Fruit fly (Drosophila melanogaster) whole organism, wandering third instar larva: ENCODE data around the gene aqz.

ENCODE experiments used
- Abd-B ChIP-seq: fragments of >200 bp; optimal IDR thresholded peaks from 2 replicates; lab custom pipeline; 2017; ENCODE audit warnings: missing biosample characterization, missing genetic modification characterization
- CG9705 ChIP-seq: fragments of 200-800 bp; sonication (Bioruptor generic); optimal IDR thresholded peaks from 2 replicates; lab custom pipeline; 2018; ENCODE audit warnings: missing biosample characterization, mild to moderate bottlenecking, missing genetic modification characterization
- Dfd ChIP-seq: fragments of >200 bp; optimal IDR thresholded peaks from 2 replicates; lab custom pipeline; 2017; ENCODE audit warnings: missing biosample characterization, missing genetic modification characterization
- Dif ChIP-seq: fragments of 200-275, 200-300 bp; sonication (Bioruptor generic); optimal IDR thresholded peaks from 2 replicates; lab custom pipeline; 2018; ENCODE audit warnings: missing biosample characterization, missing genetic modification characterization; ENCODE audit not compliant: partially characterized antibody
- GATAd ChIP-seq: sonication (Bioruptor generic); optimal IDR thresholded peaks from 2 replicates; lab custom pipeline; 2016; ENCODE audit warnings: missing biosample characterization, missing genetic modification characterization
- HLH106 ChIP-seq: fragments of 200-800 bp; optimal IDR thresholded peaks from 3 replicates; lab custom pipeline; 2019; ENCODE audit warnings: missing biosample characterization, mild to moderate bottlenecking, missing genetic modification characterization, moderate library complexity
- Hr78 ChIP-seq: fragments of >200 bp; optimal IDR thresholded peaks from 2 replicates; lab custom pipeline; 2017; ENCODE audit warnings: missing biosample characterization, missing genetic modification characterization
- Hr83 ChIP-seq: fragments of 200-300 bp; sonication (Bioruptor generic); optimal IDR thresholded peaks from 2 replicates; lab custom pipeline; 2016; ENCODE audit warnings: missing biosample characterization, mild to moderate bottlenecking, missing genetic modification characterization, moderate library complexity; ENCODE audit not compliant: poor library complexity, severe bottlenecking
- Jra ChIP-seq: sonication (Bioruptor generic); optimal IDR thresholded peaks from 2 replicates; lab custom pipeline; 2016; ENCODE audit warnings: missing biosample characterization, missing genetic modification characterization
- Mio ChIP-seq: sonication (Bioruptor generic); optimal IDR thresholded peaks from 2 replicates; lab custom pipeline; 2016; ENCODE audit warnings: missing biosample characterization, missing genetic modification characterization
- N ChIP-seq: fragments of >200 bp; optimal IDR thresholded peaks from 2 replicates; lab custom pipeline; 2018; ENCODE audit warnings: missing biosample characterization, missing external identifiers, missing genetic modification characterization
- OdsH ChIP-seq: fragments of 200-800 bp; sonication (Bioruptor generic); optimal IDR thresholded peaks from 2 replicates; lab custom pipeline; 2016; ENCODE audit warnings: missing biosample characterization, mild to moderate bottlenecking, missing genetic modification characterization
- Rel ChIP-seq, 2 experiments: fragments of 200-800 bp; sonication (Bioruptor generic) in 1 of 2; optimal IDR thresholded peaks; 2 replicates in 1 of 2; 3 replicates in 1 of 2; lab custom pipeline; 2016 to 2019; ENCODE audit warnings: mild to moderate bottlenecking in 2 of 2, missing biosample characterization in 2 of 2, missing genetic modification characterization in 2 of 2, moderate library complexity in 1 of 2
- Sp1 ChIP-seq: fragments of 200-800 bp; sonication (Bioruptor generic); optimal IDR thresholded peaks from 3 replicates; lab custom pipeline; 2019; ENCODE audit warnings: missing biosample characterization, mild to moderate bottlenecking, missing genetic modification characterization, moderate library complexity
- Vsx2 ChIP-seq: fragments of 200-300, 225-300 bp; sonication (Bioruptor generic); optimal IDR thresholded peaks from 2 replicates; lab custom pipeline; 2018; ENCODE audit warnings: missing biosample characterization, missing genetic modification characterization; ENCODE audit not compliant: partially characterized antibody
- br ChIP-seq: fragments of 200-800 bp; sonication (Bioruptor generic); optimal IDR thresholded peaks from 2 replicates; lab custom pipeline; 2016; ENCODE audit warnings: missing biosample characterization, missing genetic modification characterization
- dl ChIP-seq, 2 experiments: fragments of 175-275, 200-275 bp in 1 of 2; fragments of 200-275 bp in 1 of 2; sonication (Bioruptor generic); optimal IDR thresholded peaks; lab custom pipeline; 2018; ENCODE audit warnings: mild to moderate bottlenecking in 2 of 2, missing biosample characterization in 2 of 2, missing genetic modification characterization in 2 of 2, moderate library complexity in 2 of 2; ENCODE audit not compliant: partially characterized antibody in 2 of 2, insufficient read depth in 1 of 2
- dsf ChIP-seq: sonication (Bioruptor generic); optimal IDR thresholded peaks from 2 replicates; lab custom pipeline; 2016; ENCODE audit warnings: missing biosample characterization, missing genetic modification characterization, borderline replicate concordance
- ey ChIP-seq: fragments of 200-800 bp; sonication (Bioruptor generic); optimal IDR thresholded peaks from 2 replicates; lab custom pipeline; 2016; ENCODE audit warnings: missing biosample characterization, missing genetic modification characterization
- foxo ChIP-seq, 2 experiments: fragments of 200-800 bp; sonication (Bioruptor generic); optimal IDR thresholded peaks; 2 replicates in 1 of 2; 3 replicates in 1 of 2; lab custom pipeline; 2016 to 2017; ENCODE audit warnings: missing biosample characterization in 2 of 2, missing genetic modification characterization in 2 of 2
- fru ChIP-seq: fragments of 200-800 bp; sonication (Bioruptor generic); optimal IDR thresholded peaks from 3 replicates; lab custom pipeline; 2016; ENCODE audit warnings: missing biosample characterization, mild to moderate bottlenecking, missing genetic modification characterization
- h ChIP-seq: fragments of 200-800 bp; sonication (Bioruptor generic); optimal IDR thresholded peaks from 3 replicates; lab custom pipeline; 2016; ENCODE audit warnings: missing biosample characterization, mild to moderate bottlenecking, missing genetic modification characterization
- jim ChIP-seq: fragments of 175-275, 200-325 bp; sonication (Bioruptor generic); optimal IDR thresholded peaks from 2 replicates; lab custom pipeline; 2016; ENCODE audit warnings: missing biosample characterization, mild to moderate bottlenecking, missing genetic modification characterization
- lola ChIP-seq: fragments of >200 bp; optimal IDR thresholded peaks from 2 replicates; lab custom pipeline; 2017; ENCODE audit warnings: missing biosample characterization, missing genetic modification characterization
- psq ChIP-seq: fragments of 200-800 bp; sonication (Bioruptor generic); optimal IDR thresholded peaks from 3 replicates; lab custom pipeline; 2017; ENCODE audit warnings: missing biosample characterization, mild to moderate bottlenecking, missing genetic modification characterization, moderate library complexity
- rgr ChIP-seq: fragments of 200-800 bp; sonication (Bioruptor generic); optimal IDR thresholded peaks from 3 replicates; lab custom pipeline; 2016; ENCODE audit warnings: missing biosample characterization, mild to moderate bottlenecking, missing genetic modification characterization
- sv ChIP-seq: fragments of 200-800 bp; sonication (Bioruptor generic); optimal IDR thresholded peaks from 3 replicates; lab custom pipeline; 2016; ENCODE audit warnings: missing biosample characterization, missing genetic modification characterization
- tai ChIP-seq: sonication (Bioruptor generic); optimal IDR thresholded peaks from 2 replicates; lab custom pipeline; 2016; ENCODE audit warnings: missing biosample characterization, missing genetic modification characterization
- usp ChIP-seq: fragments of >200 bp; optimal IDR thresholded peaks from 2 replicates; lab custom pipeline; 2017; ENCODE audit warnings: missing biosample characterization, missing genetic modification characterization

The aqz gene

DNA sequence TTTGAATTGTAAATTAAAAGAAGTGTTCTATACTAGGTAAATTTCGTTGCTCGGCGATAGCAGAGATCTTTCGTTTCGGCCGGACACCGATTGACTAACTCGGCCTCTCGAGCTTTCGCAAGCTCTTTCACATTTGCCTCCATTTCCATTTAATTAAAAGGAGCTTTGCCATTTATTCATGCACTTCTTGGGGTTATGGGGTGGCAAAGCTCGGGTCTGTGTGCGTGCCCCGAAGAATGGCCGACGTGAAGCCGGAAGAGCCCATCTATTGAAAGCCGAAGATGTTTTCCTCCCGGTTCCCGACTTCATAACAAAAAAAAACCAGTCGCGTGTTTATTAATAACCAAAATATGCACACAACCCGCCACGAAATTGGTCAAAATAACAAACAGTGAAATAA lies 20.6 kb downstream of the aqz start:
- TF ChIP-seq sv (GFP tag; lab: Kevin White, UChicago): no peak
- TF ChIP-seq lola: no peak
- TF ChIP-seq N: no peak
- TF ChIP-seq h: no peak
- no peak for TF ChIP-seq Abd-B (GFP tag; lab: Kevin White, UChicago)
- TF ChIP-seq OdsH (GFP tag; lab: Kevin White, UChicago): no peak
- no peak for TF ChIP-seq jim
- no peak for TF ChIP-seq usp (GFP tag; lab: Kevin White, UChicago)
- TF ChIP-seq Sp1 (GFP tag; lab: Kevin White, UChicago): no peak
- no peak for TF ChIP-seq dsf (GFP tag; lab: Kevin White, UChicago)
- TF ChIP-seq foxo (GFP tag; optimal IDR thresholded peaks at IDR 0.05; lab: Kevin White, UChicago): no peak
- no peak for TF ChIP-seq Rel (GFP tag; optimal IDR thresholded peaks at IDR 0.05; lab: Kevin White, UChicago)
- TF ChIP-seq Rel (tag; optimal IDR thresholded peaks at IDR 0.05; lab: Kevin White, UChicago): no peak
- TF ChIP-seq br (GFP tag; lab: Kevin White, UChicago): no peak
- no peak for TF ChIP-seq rgr (GFP tag; lab: Kevin White, UChicago)
- no peak for TF ChIP-seq HLH106 (tag; lab: Kevin White, UChicago)
- no peak for TF ChIP-seq ey (GFP tag; lab: Kevin White, UChicago)
- no peak for TF ChIP-seq tai (GFP tag; lab: Kevin White, UChicago)
- no peak for TF ChIP-seq Hr78

DNA sequence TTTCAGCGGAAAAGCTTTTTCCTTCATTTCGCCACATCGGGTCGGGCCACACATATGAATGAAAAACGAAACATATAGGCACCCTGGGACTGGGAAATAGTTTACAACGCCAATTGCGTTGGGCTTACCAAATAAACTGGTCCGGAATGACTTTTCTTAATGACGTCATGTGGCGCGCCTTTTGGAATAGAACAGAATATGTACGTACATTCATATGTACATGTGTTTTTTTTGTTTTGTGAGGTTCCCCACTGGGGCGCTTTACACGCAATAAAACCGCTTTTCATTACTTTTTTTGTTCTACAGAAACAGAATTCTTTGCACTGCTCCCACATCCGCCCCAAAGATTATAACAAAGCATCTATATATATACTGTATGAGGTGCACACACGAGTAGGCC lies 22.1 kb downstream of the aqz start:
- TF ChIP-seq N (no peak), OdsH (GFP tag; lab: Kevin White, UChicago) (no peak), jim (no peak), Jra (GFP tag; lab: Kevin White, UChicago) (no peak), CG9705 (GFP tag; lab: Kevin White, UChicago) (no peak), fru (GFP tag; lab: Kevin White, UChicago) (no peak), Mio (GFP tag; lab: Kevin White, UChicago) (no peak), Abd-B (GFP tag; lab: Kevin White, UChicago) (no peak), dsf (GFP tag; lab: Kevin White, UChicago) (no peak), psq (GFP tag; lab: Kevin White, UChicago) (no peak), GATAd (GFP tag; lab: Kevin White, UChicago) (no peak), sv (GFP tag; lab: Kevin White, UChicago) (no peak)

DNA sequence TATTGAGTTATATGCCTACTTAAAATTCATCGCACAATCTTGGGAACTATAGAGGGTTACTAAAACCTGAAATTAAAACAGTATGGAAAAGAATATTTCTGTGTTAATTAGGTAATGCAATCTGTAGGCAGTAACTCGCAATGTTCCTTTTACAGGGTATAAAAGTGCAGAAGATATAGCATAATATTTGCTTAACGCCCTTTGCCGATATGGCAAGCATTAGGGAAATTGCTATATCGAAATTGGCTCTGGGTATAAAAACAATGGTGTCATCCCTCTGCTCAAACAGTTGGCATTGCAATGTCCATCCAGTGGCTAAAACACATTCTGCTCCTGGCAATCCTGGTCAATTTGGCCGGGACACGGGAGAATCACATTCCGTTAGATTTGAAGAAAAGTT lies 26.1 kb downstream of the aqz start, which contains the start of gene Ir85a:
Gene Ir85a (plus strand): TSS at position 301 of the 400 bp plus-strand sequence.
- TF ChIP-seq h (no peak), rgr (GFP tag; lab: Kevin White, UChicago) (no peak), N (no peak), CG9705 (GFP tag; lab: Kevin White, UChicago) (no peak), lola (no peak), Jra (GFP tag; lab: Kevin White, UChicago) (no peak), HLH106 (tag; lab: Kevin White, UChicago) (no peak), Hr83 (GFP tag; lab: Kevin White, UChicago) (no peak), OdsH (GFP tag; lab: Kevin White, UChicago) (no peak), fru (GFP tag; lab: Kevin White, UChicago) (no peak), dsf (GFP tag; lab: Kevin White, UChicago) (no peak)

DNA sequence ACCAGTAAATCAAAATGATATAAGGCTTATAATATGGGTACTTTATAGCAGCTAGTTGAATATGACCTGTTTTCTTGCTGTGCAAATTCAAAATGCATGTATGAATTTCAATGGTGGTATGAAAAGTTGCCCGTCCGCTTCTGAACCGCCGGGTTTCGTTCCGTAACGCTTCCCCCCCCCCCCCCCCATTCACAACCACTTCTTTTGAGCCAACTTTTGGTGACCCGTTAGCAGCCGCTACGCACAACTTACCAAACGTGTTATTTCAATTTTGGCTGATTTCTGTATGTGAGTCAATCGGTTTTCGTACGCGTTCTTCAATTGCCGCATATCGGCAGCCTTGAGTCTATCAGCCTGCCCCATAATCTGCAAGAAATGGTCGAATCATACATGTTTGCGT lies 26.8 kb downstream of the aqz start:
- TF ChIP-seq Rel (GFP tag; optimal IDR thresholded peaks at IDR 0.05; lab: Kevin White, UChicago) (no peak), Rel (tag; optimal IDR thresholded peaks at IDR 0.05; lab: Kevin White, UChicago) (no peak), foxo (GFP tag; optimal IDR thresholded peaks at IDR 0.05; lab: Kevin White, UChicago) (peak in 1 of 2 experiments; percentile 0)
- TF ChIP-seq, all 38 proteins: peak for 1

DNA sequence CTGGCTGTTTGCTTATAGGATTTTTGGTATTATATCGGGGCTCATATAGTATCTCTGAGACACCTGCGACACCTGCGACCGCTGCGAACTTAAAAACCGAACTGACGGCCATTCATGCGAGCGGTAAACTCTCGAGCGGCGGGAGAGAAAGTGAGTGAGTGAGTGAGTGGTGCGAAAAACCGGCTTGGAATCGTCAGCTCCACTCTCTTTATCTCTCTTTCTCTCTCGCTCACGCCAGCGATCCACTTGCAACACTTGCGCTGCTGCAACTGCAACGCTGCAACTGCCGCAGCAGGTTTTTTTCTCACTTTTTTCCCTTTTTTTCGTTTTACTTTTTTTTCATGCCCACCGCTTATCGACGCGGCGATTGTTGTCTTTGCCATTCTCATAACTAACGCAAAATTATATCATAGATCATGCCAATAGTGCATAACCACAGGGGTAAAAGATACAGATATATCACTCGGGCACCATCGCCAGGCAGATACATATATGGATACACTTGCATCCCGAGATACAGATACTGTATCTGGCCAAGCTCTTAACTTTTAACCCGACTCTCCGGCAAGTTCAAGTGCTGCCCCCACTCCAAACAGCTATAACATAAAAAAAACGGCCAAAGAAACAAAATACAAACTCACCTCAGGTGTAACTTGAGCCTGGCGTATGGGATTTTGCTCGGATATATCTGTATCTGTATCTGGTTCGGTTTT lies 27.9 kb downstream of the aqz start:
- TF ChIP-seq Dfd (no peak), Dif (peak; percentile 78), Vsx2 (peak; percentile 70), dl (GFP tag; optimal IDR thresholded peaks at IDR 0.05; lab: Kevin White, UChicago; ENCODE audit: insufficient read depth in 1 of 2, partially characterized antibody in 2 of 2) (peak in 1 of 2 experiments; percentile 64), Sp1 (GFP tag; lab: Kevin White, UChicago) (peak; percentile 20)
